Worm (Caenorhabditis elegans) whole organism, L1 larva: ENCODE data around the gene C05D11.13.

Source experiments
- C04F5.9 ChIP-seq: sonication (generic microtip); optimal IDR thresholded peaks from 2 replicates; lab custom pipeline; 2016; ENCODE audit warnings: missing genetic modification characterization, missing compliant biosample characterization
- ceh-90 ChIP-seq: sonication (generic microtip); optimal IDR thresholded peaks from 2 replicates; lab custom pipeline; 2016; ENCODE audit warnings: missing genetic modification characterization, missing compliant biosample characterization
- lin-39 ChIP-seq: fragments of 150-350 bp; optimal IDR thresholded peaks from 2 replicates; lab custom pipeline; 2014; ENCODE audit warnings: missing biosample characterization, missing genetic modification reagents, missing genetic modification characterization
- snpc-4 ChIP-seq: fragments of 150-350 bp; optimal IDR thresholded peaks from 2 replicates; lab custom pipeline; 2014; ENCODE audit warnings: missing biosample characterization, missing genetic modification characterization
- zag-1 ChIP-seq: fragments of 150-350 bp; optimal IDR thresholded peaks from 2 replicates; lab custom pipeline; 2014; ENCODE audit warnings: missing biosample characterization, missing genetic modification characterization
- ztf-11 ChIP-seq, 2 experiments: sonication (generic microtip); optimal IDR thresholded peaks; 2 replicates each; lab custom pipeline; 2016 to 2017; ENCODE audit warnings: missing genetic modification characterization in 2 of 2, missing biosample characterization in 1 of 2, missing compliant biosample characterization in 1 of 2

DNA sequence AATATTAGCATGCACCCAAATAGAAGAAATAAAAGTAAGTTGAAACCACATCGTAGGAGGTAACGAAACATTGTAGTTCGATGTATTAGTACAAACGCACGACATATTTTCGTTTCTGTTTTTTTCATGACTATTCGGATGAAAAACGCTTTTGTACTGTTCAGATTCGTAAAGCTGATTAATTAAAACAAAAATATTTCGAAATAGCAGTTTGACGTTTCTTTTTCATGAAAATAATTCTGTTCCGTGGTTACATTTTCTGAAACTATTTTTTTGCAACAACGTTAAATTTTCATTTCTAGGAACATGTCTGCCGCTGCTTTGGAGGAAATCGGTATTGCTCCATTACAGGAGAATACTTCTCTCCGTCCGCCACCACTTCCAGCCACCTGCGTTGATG is 45.1 kb upstream of the C05D11.13 start, which contains the start of gene rpt-3:
- TF ChIP-seq zag-1: no peak
- no peak for TF ChIP-seq snpc-4 (tag; lab: Kevin White, UChicago)
- no peak for TF ChIP-seq ceh-90 (tag; lab: Kevin White, UChicago)
- no peak for TF ChIP-seq C04F5.9 (tag; lab: Kevin White, UChicago)
- TF ChIP-seq ztf-11 (tag; optimal IDR thresholded peaks at IDR 0.05; lab: Kevin White, UChicago): no peak
- no peak for TF ChIP-seq lin-39 (tag; lab: Kevin White, UChicago)
